Worm (Caenorhabditis elegans): ENCODE data around the gene trxr-2.

DNA sequence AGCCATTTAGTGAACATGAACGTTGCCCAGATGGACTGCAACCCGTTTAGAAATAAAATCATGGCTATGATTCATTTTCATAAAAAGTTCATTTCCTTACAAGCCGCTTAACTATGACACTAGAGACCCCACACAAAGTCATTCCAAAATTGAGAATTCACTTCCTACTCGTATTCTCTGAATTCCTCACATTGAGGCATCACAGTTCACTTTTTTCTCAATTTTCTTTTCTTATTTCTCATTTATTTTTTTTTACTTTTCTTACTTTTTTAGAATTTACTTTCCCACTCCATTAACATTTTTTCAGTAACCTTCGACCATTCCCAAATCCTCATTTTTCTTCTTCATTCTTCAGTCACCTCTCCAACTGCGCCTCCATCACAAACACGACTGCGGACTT, 30.8 kb downstream of the trxr-2 start, which contains the start of gene dhrr-1:
- no peak for TF ChIP-seq snpc-4 (tag; optimal IDR thresholded peaks at IDR 0.05)
- no peak for TF ChIP-seq elt-3 (tag; optimal IDR thresholded peaks at IDR 0.05)
- no peak for TF ChIP-seq zag-1 (tag; optimal IDR thresholded peaks at IDR 0.05)
- no peak for TF ChIP-seq ama-1 (optimal IDR thresholded peaks at IDR 0.05)
- TF ChIP-seq nhr-25 (tag; optimal IDR thresholded peaks at IDR 0.05), result no peak
- no peak for TF ChIP-seq unc-62 (GFP tag; optimal IDR thresholded peaks at IDR 0.05)
- TF ChIP-seq lin-39 (tag; optimal IDR thresholded peaks at IDR 0.05), result no peak
- no peak for TF ChIP-seq nhr-77 (tag; optimal IDR thresholded peaks at IDR 0.05)
- no peak for TF ChIP-seq lin-13 (GFP tag; optimal IDR thresholded peaks at IDR 0.05)
